Worm (Caenorhabditis elegans) whole organism, mixed stage, embryonic: Measurements from ENCODE around the gene pafo-1.
A peak's percentile ranks its signal among the peaks of the same experiment; 100 is the strongest.

Experiments
- bed-3 ChIP-seq: fragments of 200-800 bp; sonication (Bioruptor generic); optimal IDR thresholded peaks from 3 replicates; lab custom pipeline; 2018; ENCODE audit warnings: mild to moderate bottlenecking, missing genetic modification characterization, moderate library complexity, missing compliant biosample characterization
- blmp-1 ChIP-seq: fragments of 150-350 bp; optimal IDR thresholded peaks from 2 replicates; lab custom pipeline; 2014; ENCODE audit warnings: missing biosample characterization, missing genetic modification characterization
- ceh-39 ChIP-seq: fragments of 150-350 bp; optimal IDR thresholded peaks from 2 replicates; lab custom pipeline; 2014; ENCODE audit warnings: missing biosample characterization, missing genetic modification characterization
- ceh-43 ChIP-seq: fragments of 200-800 bp; sonication (Bioruptor generic); optimal IDR thresholded peaks from 2 replicates; lab custom pipeline; 2018; ENCODE audit warnings: mild to moderate bottlenecking, missing genetic modification characterization, moderate library complexity, missing compliant biosample characterization
- ceh-83 ChIP-seq: fragments of 200-800 bp; sonication (Bioruptor generic); optimal IDR thresholded peaks from 2 replicates; lab custom pipeline; 2018; ENCODE audit warnings: mild to moderate bottlenecking, missing genetic modification characterization, missing compliant biosample characterization
- ces-1 ChIP-seq: fragments of 150-350 bp; optimal IDR thresholded peaks from 2 replicates; lab custom pipeline; 2014; ENCODE audit warnings: missing biosample characterization, missing genetic modification reagents, missing genetic modification characterization
- cnd-1 ChIP-seq: fragments of 200-800 bp; sonication (Bioruptor generic); optimal IDR thresholded peaks from 2 replicates; lab custom pipeline; 2018; ENCODE audit warnings: mild to moderate bottlenecking, missing genetic modification characterization, missing compliant biosample characterization
- drap-1 ChIP-seq: fragments of 200-800 bp; sonication (Bioruptor generic); optimal IDR thresholded peaks from 3 replicates; lab custom pipeline; 2018; ENCODE audit warnings: mild to moderate bottlenecking, missing genetic modification characterization, missing compliant biosample characterization
- elt-1 ChIP-seq: sonication (generic microtip); optimal IDR thresholded peaks from 2 replicates; lab custom pipeline; 2017; ENCODE audit warnings: missing genetic modification characterization, mild to moderate bottlenecking, missing compliant biosample characterization, antibody characterized with exemption, moderate library complexity, borderline replicate concordance; ENCODE audit not compliant: insufficient read depth
- elt-3 ChIP-seq: fragments of 150-350 bp; optimal IDR thresholded peaks from 2 replicates; lab custom pipeline; 2014; ENCODE audit warnings: missing biosample characterization, missing genetic modification characterization
- ham-2 ChIP-seq: fragments of 200-800 bp; sonication (Bioruptor generic); optimal IDR thresholded peaks from 2 replicates; lab custom pipeline; 2018; ENCODE audit warnings: mild to moderate bottlenecking, missing genetic modification characterization, missing compliant biosample characterization
- hlh-1 ChIP-seq: fragments of 150-350 bp; optimal IDR thresholded peaks from 2 replicates; lab custom pipeline; 2014; ENCODE audit warnings: missing biosample characterization, missing genetic modification reagents, missing genetic modification characterization
- lin-13 ChIP-seq: fragments of 150-350 bp; optimal IDR thresholded peaks from 2 replicates; lab custom pipeline; 2014; ENCODE audit warnings: missing biosample characterization, missing genetic modification characterization
- lin-32 ChIP-seq: fragments of 200-800 bp; sonication (Bioruptor generic); optimal IDR thresholded peaks from 2 replicates; lab custom pipeline; 2018; ENCODE audit warnings: mild to moderate bottlenecking, missing genetic modification characterization, missing compliant biosample characterization
- mab-5 ChIP-seq: fragments of 150-350 bp; optimal IDR thresholded peaks from 2 replicates; lab custom pipeline; 2014; ENCODE audit warnings: missing biosample characterization, missing genetic modification characterization
- mep-1 ChIP-seq: fragments of 150-350 bp; optimal IDR thresholded peaks from 2 replicates; lab custom pipeline; 2017; ENCODE audit warnings: missing biosample characterization, missing genetic modification reagents, missing genetic modification characterization, inconsistent platforms
- nhr-12 ChIP-seq: fragments of 150-350 bp; optimal IDR thresholded peaks from 2 replicates; lab custom pipeline; 2014; ENCODE audit warnings: missing biosample characterization, missing genetic modification characterization
- nhr-2 ChIP-seq: fragments of 150-350 bp; optimal IDR thresholded peaks from 2 replicates; lab custom pipeline; 2014; ENCODE audit warnings: missing biosample characterization, missing genetic modification characterization
- nhr-28 ChIP-seq: fragments of 150-350 bp; optimal IDR thresholded peaks from 2 replicates; lab custom pipeline; 2014; ENCODE audit warnings: missing biosample characterization, missing genetic modification characterization
- nhr-76 ChIP-seq: sonication (generic microtip); optimal IDR thresholded peaks from 2 replicates; lab custom pipeline; 2017; ENCODE audit warnings: missing biosample characterization, missing genetic modification characterization
- pha-4 ChIP-seq: fragments of 150-350 bp; optimal IDR thresholded peaks from 2 replicates; lab custom pipeline; 2018; ENCODE audit warnings: missing biosample characterization, missing genetic modification reagents, missing genetic modification characterization
- snpc-4 ChIP-seq: fragments of 150-350 bp; optimal IDR thresholded peaks from 2 replicates; lab custom pipeline; 2014; ENCODE audit warnings: missing biosample characterization, missing genetic modification characterization
- sptf-1 ChIP-seq: sonication (generic microtip); optimal IDR thresholded peaks from 2 replicates; lab custom pipeline; 2017; ENCODE audit warnings: mild to moderate bottlenecking, missing genetic modification characterization, moderate library complexity, missing compliant biosample characterization
- unc-120 ChIP-seq: sonication (generic microtip); optimal IDR thresholded peaks from 2 replicates; lab custom pipeline; 2017; ENCODE audit warnings: missing genetic modification characterization, missing compliant biosample characterization; ENCODE audit not compliant: poor library complexity, severe bottlenecking
- unc-39 ChIP-seq: fragments of 150-350 bp; optimal IDR thresholded peaks from 2 replicates; lab custom pipeline; 2014; ENCODE audit warnings: missing biosample characterization, missing genetic modification characterization
- unc-62 ChIP-seq: fragments of 150-350 bp; optimal IDR thresholded peaks from 2 replicates; lab custom pipeline; 2014; ENCODE audit warnings: missing biosample characterization, missing genetic modification reagents, missing genetic modification characterization
- zip-8 ChIP-seq: fragments of 150-350 bp; optimal IDR thresholded peaks from 2 replicates; lab custom pipeline; 2014; ENCODE audit warnings: missing biosample characterization, missing genetic modification characterization
- ztf-11 ChIP-seq: fragments of 150-350 bp; optimal IDR thresholded peaks from 2 replicates; lab custom pipeline; 2014; ENCODE audit warnings: missing biosample characterization, missing genetic modification characterization

pafo-1 gene

ce11 chrV:11532964-11533363 lies 11.5 kb downstream of the pafo-1 start:
- TF ChIP-seq drap-1 (no peak), nhr-76 (tag; lab: Kevin White, UChicago) (no peak), nhr-12 (no peak), sptf-1 (tag; lab: Kevin White, UChicago) (peak; percentile 14), elt-3 (tag; lab: Kevin White, UChicago) (peak; percentile 11), ham-2 (GFP tag; lab: Kevin White, UChicago) (peak; percentile 30), zip-8 (tag; lab: Kevin White, UChicago) (peak; percentile 30), bed-3 (GFP tag; lab: Kevin White, UChicago) (no peak), mep-1 (no peak), blmp-1 (tag; lab: Kevin White, UChicago) (peak; percentile 96), unc-120 (tag; lab: Kevin White, UChicago) (no peak)
- TF ChIP-seq, all 35 proteins: peak for 5

ce11 chrV:11533365-11533949 lies 12.0 kb downstream of the pafo-1 start:
- TF ChIP-seq unc-120 (tag; lab: Kevin White, UChicago) (no peak), ceh-43 (GFP tag; lab: Kevin White, UChicago) (no peak), mab-5 (tag; lab: Kevin White, UChicago) (no peak), nhr-12 (no peak), elt-3 (tag; lab: Kevin White, UChicago) (no peak), nhr-28 (tag; lab: Kevin White, UChicago) (no peak), zip-8 (tag; lab: Kevin White, UChicago) (no peak), lin-32 (no peak), blmp-1 (tag; lab: Kevin White, UChicago) (no peak), nhr-76 (tag; lab: Kevin White, UChicago) (no peak), nhr-2 (no peak), elt-1 (tag; lab: Kevin White, UChicago) (no peak), ceh-39 (tag; lab: Kevin White, UChicago) (no peak), unc-62 (GFP tag; lab: Kevin White, UChicago) (no peak), cnd-1 (no peak), unc-39 (tag; lab: Kevin White, UChicago) (no peak)

ce11 chrV:11534495-11535189 lies 13.1 kb downstream of the pafo-1 start:
- TF ChIP-seq elt-3 (tag; lab: Kevin White, UChicago) (no peak), unc-120 (tag; lab: Kevin White, UChicago) (peak; percentile 11), nhr-12 (no peak), lin-32 (no peak), pha-4 (tag; lab: Kevin White, UChicago) (no peak), lin-13 (tag; lab: Kevin White, UChicago) (no peak), elt-1 (tag; lab: Kevin White, UChicago) (no peak), nhr-2 (no peak), ceh-83 (no peak), hlh-1 (peak; percentile 97), ces-1 (no peak), blmp-1 (tag; lab: Kevin White, UChicago) (peak; percentile 41), snpc-4 (tag; lab: Kevin White, UChicago) (no peak)
- TF ChIP-seq, all 35 proteins: peak for 3

ce11 chrV:11535504-11536062 lies 14.1 kb downstream of the pafo-1 start:
- TF ChIP-seq hlh-1: peak; percentile 80
- TF ChIP-seq unc-120 (tag; lab: Kevin White, UChicago): peak; percentile 78
- no peak for TF ChIP-seq nhr-28 (tag; lab: Kevin White, UChicago)

ce11 chrV:11536667-11537066 lies 15.2 kb downstream of the pafo-1 start:
- no peak for TF ChIP-seq ztf-11 (tag; lab: Kevin White, UChicago)
- TF ChIP-seq ces-1: peak; percentile 5
